Worm (Caenorhabditis elegans): Measurements from ENCODE around the gene C35D10.8.

DNA sequence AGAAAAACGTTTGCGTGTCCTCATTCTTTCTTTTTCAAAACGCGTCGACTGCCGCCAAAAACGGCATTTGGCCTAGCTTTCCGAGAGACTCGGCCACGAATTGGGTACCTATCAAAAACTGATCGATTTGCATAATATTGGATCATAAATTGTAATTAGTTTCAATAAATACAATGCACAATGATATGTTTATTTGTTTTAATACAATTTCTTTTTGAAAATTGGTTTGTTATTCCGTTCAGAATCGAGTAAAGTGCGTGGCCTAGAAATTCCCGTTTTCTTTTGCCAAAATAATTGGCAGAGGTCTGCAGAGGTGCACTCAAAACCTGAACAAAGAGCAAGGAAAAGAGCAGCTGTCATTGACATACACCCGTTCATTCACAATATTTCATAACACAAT lies 50.4 kb downstream of the C35D10.8 start, which contains the start of gene F26F4.8:
- TF ChIP-seq flt-1 (GFP tag; IDR thresholded peaks at IDR 0.05) (no peak), T22C8.4 (GFP tag; IDR thresholded peaks at IDR 0.05) (no peak), med-1 (GFP tag; optimal IDR thresholded peaks at IDR 0.05; ENCODE audit: insufficient read depth) (no peak)

Data from whole organism, midembryonic.